Worm (Caenorhabditis elegans) whole organism, L4/young adult: ENCODE measurements around the gene F55H2.8.

Experiments used
- W03F9.2 ChIP-seq: fragments of 150-350 bp; optimal IDR thresholded peaks from 2 replicates; lab custom pipeline; 2014; ENCODE audit warnings: missing biosample characterization, missing genetic modification characterization
- dao-5 ChIP-seq: sonication (generic microtip); optimal IDR thresholded peaks from 2 replicates; lab custom pipeline; 2016; ENCODE audit warnings: missing genotype, missing genetic modification characterization, moderate library complexity, missing compliant biosample characterization
- him-1 ChIP-seq: sonication (generic microtip); optimal IDR thresholded peaks from 2 replicates; lab custom pipeline; 2016; ENCODE audit warnings: missing genotype, missing genetic modification reagents, missing genetic modification characterization, missing compliant biosample characterization

DNA sequence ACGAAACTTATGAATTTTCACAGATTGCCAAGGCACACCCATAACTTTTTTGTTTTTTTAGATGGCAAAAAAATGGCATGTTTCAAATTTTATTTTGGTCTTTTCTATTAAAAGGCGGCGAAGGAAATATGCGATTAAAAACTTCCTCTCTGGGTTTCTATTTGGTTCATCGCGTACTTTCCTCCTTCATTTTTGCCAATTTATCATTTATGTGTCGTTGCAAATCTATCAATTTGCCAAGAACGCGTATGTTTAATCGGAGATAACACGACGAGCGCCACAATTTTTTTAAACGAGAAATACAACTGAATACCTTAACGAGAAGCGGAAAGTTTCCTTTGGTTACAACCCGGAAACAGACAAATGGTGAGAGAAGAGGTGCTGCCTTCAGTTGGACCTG is 41.2 kb upstream of the F55H2.8 start:
- TF ChIP-seq him-1 (no peak), dao-5 (no peak), W03F9.2 (tag; lab: Kevin White, UChicago) (no peak)
